Fruit fly (Drosophila melanogaster) whole organism, embryonic: ENCODE results near the gene east.

Experiments
- Abd-B ChIP-seq: fragments of 200-800 bp; sonication (Bioruptor generic); optimal IDR thresholded peaks from 2 replicates; lab custom pipeline; 2018; ENCODE audit warnings: missing biosample characterization, mild to moderate bottlenecking, missing genetic modification characterization, moderate library complexity
- Adf1 ChIP-seq: fragments of 200-800 bp; sonication (Bioruptor generic); IDR thresholded peaks from 2 replicates; pipeline ENCODE4 v1.3.6; 2022; ENCODE audit warnings: missing biosample characterization, missing genetic modification characterization
- Blimp-1 ChIP-seq: fragments of 200-800 bp; sonication (Bioruptor generic); optimal IDR thresholded peaks from 3 replicates; lab custom pipeline; 2018; ENCODE audit warnings: missing biosample characterization, missing genetic modification characterization, mild to moderate bottlenecking, moderate library complexity, missing genetic modification reagents
- C15 ChIP-seq: fragments of 200-800 bp; sonication (Bioruptor generic); IDR thresholded peaks from 3 replicates; pipeline ENCODE4 v1.3.6; 2022; ENCODE audit warnings: missing biosample characterization, missing genetic modification characterization
- CG10274 ChIP-seq: fragments of 200-800 bp; sonication (Bioruptor generic); optimal IDR thresholded peaks from 3 replicates; lab custom pipeline; 2017; ENCODE audit warnings: missing biosample characterization, mild to moderate bottlenecking, missing genetic modification characterization
- CG10431 ChIP-seq: fragments of 200-800 bp; sonication (Bioruptor generic); optimal IDR thresholded peaks from 3 replicates; lab custom pipeline; 2018; ENCODE audit warnings: missing biosample characterization, mild to moderate bottlenecking, missing genetic modification characterization
- CG11456 ChIP-seq: fragments of 200-800 bp; sonication (Bioruptor generic); IDR thresholded peaks from 3 replicates; pipeline ENCODE4 v1.3.6; 2022; ENCODE audit warnings: missing biosample characterization, missing genetic modification characterization
- CG1529 ChIP-seq: fragments of 200-800 bp; sonication (Bioruptor generic); optimal IDR thresholded peaks from 3 replicates; lab custom pipeline; 2018; ENCODE audit warnings: missing biosample characterization, missing genetic modification characterization
- CG16779 ChIP-seq: fragments of 200-800 bp; sonication (Bioruptor generic); IDR thresholded peaks from 2 replicates; pipeline ENCODE4 v1.3.6; 2022; ENCODE audit warnings: missing biosample characterization, missing genetic modification characterization
- CG1832 ChIP-seq: fragments of 200-800 bp; sonication (Bioruptor generic); optimal IDR thresholded peaks from 2 replicates; lab custom pipeline; 2017; ENCODE audit warnings: missing biosample characterization, mild to moderate bottlenecking, missing genetic modification characterization, inconsistent platforms
- CG32772 ChIP-seq: fragments of 200-800 bp; sonication (Bioruptor generic); IDR thresholded peaks from 2 replicates; pipeline ENCODE4 v1.3.6; 2022; ENCODE audit warnings: missing biosample characterization, missing genetic modification characterization
- CG7839 ChIP-seq: fragments of 200-800 bp; sonication (Bioruptor generic); optimal IDR thresholded peaks from 3 replicates; lab custom pipeline; 2018; ENCODE audit warnings: missing biosample characterization, mild to moderate bottlenecking, missing genetic modification characterization, moderate library complexity
- CG7987 ChIP-seq: fragments of 200-800 bp; sonication (Bioruptor generic); optimal IDR thresholded peaks from 2 replicates; lab custom pipeline; 2018; ENCODE audit warnings: missing biosample characterization, mild to moderate bottlenecking, missing genetic modification characterization, moderate library complexity
- CG8765 ChIP-seq: fragments of 200-800 bp; sonication (Bioruptor generic); IDR thresholded peaks from 2 replicates; pipeline ENCODE4 v1.3.6; 2022; ENCODE audit warnings: missing biosample characterization, missing genetic modification characterization
- CG9215 ChIP-seq: fragments of 200-800 bp; sonication (Bioruptor generic); IDR thresholded peaks from 2 replicates; pipeline ENCODE4 v1.3.6; 2022; ENCODE audit warnings: missing biosample characterization, missing genetic modification characterization
- CG9876 ChIP-seq: fragments of 200-800 bp; sonication (Bioruptor generic); optimal IDR thresholded peaks from 2 replicates; lab custom pipeline; 2016; ENCODE audit warnings: missing biosample characterization, missing genetic modification characterization
- Drgx ChIP-seq: fragments of 200-800 bp; sonication (Bioruptor generic); IDR thresholded peaks from 2 replicates; pipeline ENCODE4 v1.3.6; 2022; ENCODE audit warnings: missing biosample characterization, missing genetic modification characterization
- Fer2 ChIP-seq: fragments of 200-800 bp; sonication (Bioruptor generic); optimal IDR thresholded peaks from 2 replicates; lab custom pipeline; 2018; ENCODE audit warnings: missing biosample characterization, mild to moderate bottlenecking, missing genetic modification characterization, moderate library complexity
- Fer3 ChIP-seq: fragments of 200-800 bp; sonication (Bioruptor generic); optimal IDR thresholded peaks from 2 replicates; lab custom pipeline; 2018; ENCODE audit warnings: missing biosample characterization, mild to moderate bottlenecking, missing genetic modification characterization, moderate library complexity
- HmgD ChIP-seq: fragments of 200-800 bp; sonication (Bioruptor generic); optimal IDR thresholded peaks from 3 replicates; lab custom pipeline; 2016; ENCODE audit warnings: missing biosample characterization, missing genetic modification characterization
- Hr3 ChIP-seq: fragments of 200-800 bp; sonication (Bioruptor generic); optimal IDR thresholded peaks from 3 replicates; lab custom pipeline; 2016; ENCODE audit warnings: missing biosample characterization, missing genetic modification characterization
- Hr78 ChIP-seq, 2 experiments: fragments of 200-800 bp in 1 of 2; fragments of >200 bp in 1 of 2; sonication (Bioruptor generic) in 1 of 2; optimal IDR thresholded peaks; 2 replicates each; lab custom pipeline; 2017 to 2019; ENCODE audit warnings: missing biosample characterization in 2 of 2, missing genetic modification characterization in 2 of 2, mild to moderate bottlenecking in 1 of 2, moderate library complexity in 1 of 2
- Med ChIP-seq: fragments of 200-800 bp; sonication (Bioruptor generic); peaks from one replicate; lab custom pipeline; 2016; ENCODE audit warnings: missing biosample characterization, missing genetic modification characterization, mild to moderate bottlenecking, inconsistent platforms, moderate library complexity
- Optix ChIP-seq: fragments of 200-800 bp; sonication (Bioruptor generic); IDR thresholded peaks from 3 replicates; pipeline ENCODE4 v1.3.6; 2022; ENCODE audit warnings: missing biosample characterization, missing genetic modification characterization
- Trl ChIP-seq, 3 experiments: fragments of >200 bp in 2 of 3; fragments of 200-800 bp in 1 of 3; sonication (Bioruptor generic) in 1 of 3; optimal IDR thresholded peaks; 2 replicates in 1 of 3; 3 replicates in 2 of 3; lab custom pipeline; 2016 to 2017; ENCODE audit warnings: missing biosample characterization in 1 of 3, missing genetic modification characterization in 1 of 3
- YL-1 ChIP-seq: fragments of 200-800 bp; sonication (Bioruptor generic); optimal IDR thresholded peaks from 3 replicates; lab custom pipeline; 2017; ENCODE audit warnings: missing biosample characterization, mild to moderate bottlenecking, missing genetic modification characterization
- bbx ChIP-seq: fragments of 200-800 bp; sonication (Bioruptor generic); IDR thresholded peaks from 2 replicates; pipeline ENCODE4 v1.3.6; 2022; ENCODE audit warnings: missing biosample characterization, missing genetic modification characterization; ENCODE audit not compliant: partially characterized antibody
- bigmax ChIP-seq: fragments of 200-800 bp; sonication (Bioruptor generic); optimal IDR thresholded peaks from 2 replicates; lab custom pipeline; 2018; ENCODE audit warnings: missing biosample characterization, mild to moderate bottlenecking, missing genetic modification characterization
- bsh ChIP-seq, 2 experiments: fragments of 200-800 bp; sonication (Bioruptor generic); optimal IDR thresholded peaks; 2 replicates each; lab custom pipeline; 2017 to 2018; ENCODE audit warnings: mild to moderate bottlenecking in 2 of 2, missing biosample characterization in 2 of 2, missing genetic modification characterization in 2 of 2, moderate library complexity in 1 of 2
- cad ChIP-seq: fragments of >200 bp; optimal IDR thresholded peaks from 2 replicates; lab custom pipeline; 2017; ENCODE audit warnings: missing biosample characterization, missing genetic modification characterization
- chinmo ChIP-seq: fragments of 200-800 bp; sonication (Bioruptor generic); IDR thresholded peaks from 4 replicates; pipeline ENCODE4 v1.3.6; 2022; ENCODE audit warnings: missing biosample characterization, missing genetic modification characterization; ENCODE audit not compliant: partially characterized antibody
- crol ChIP-seq: fragments of 200-800 bp; sonication (Bioruptor generic); IDR thresholded peaks from 2 replicates; pipeline ENCODE4 v1.3.6; 2022; ENCODE audit warnings: missing biosample characterization, missing genetic modification characterization
- eve ChIP-seq, 2 experiments: fragments of >200 bp; optimal IDR thresholded peaks; 2 replicates each; lab custom pipeline; 2017; ENCODE audit warnings: missing biosample characterization in 2 of 2, missing genetic modification characterization in 2 of 2
- gsb ChIP-seq: fragments of 200-800 bp; sonication (Bioruptor generic); IDR thresholded peaks from 2 replicates; pipeline ENCODE4 v1.3.6; 2022; ENCODE audit warnings: missing biosample characterization, missing genetic modification characterization
- nom ChIP-seq: fragments of 200-800 bp; sonication (Bioruptor generic); optimal IDR thresholded peaks from 2 replicates; lab custom pipeline; 2017; ENCODE audit warnings: missing biosample characterization, missing genetic modification characterization, mild to moderate bottlenecking, moderate library complexity, missing genetic modification reagents
- p53 ChIP-seq: fragments of 200-800 bp; sonication (Bioruptor generic); optimal IDR thresholded peaks from 2 replicates; lab custom pipeline; 2016; ENCODE audit warnings: missing biosample characterization, missing genetic modification characterization
- sd ChIP-seq: fragments of 200-800 bp; sonication (Bioruptor generic); optimal IDR thresholded peaks from 3 replicates; lab custom pipeline; 2018; ENCODE audit warnings: missing biosample characterization, mild to moderate bottlenecking, missing genetic modification characterization, moderate library complexity
- sens ChIP-seq: fragments of 200-800 bp; sonication (Bioruptor generic); peaks from one replicate; lab custom pipeline; 2016; ENCODE audit warnings: missing biosample characterization, missing genetic modification characterization
- sug ChIP-seq: fragments of 200-800 bp; optimal IDR thresholded peaks from 2 replicates; lab custom pipeline; 2019; ENCODE audit warnings: missing biosample characterization, mild to moderate bottlenecking, missing genetic modification characterization, moderate library complexity
- trh ChIP-seq: fragments of 200-800 bp; sonication (Bioruptor generic); optimal IDR thresholded peaks from 2 replicates; lab custom pipeline; 2016; ENCODE audit warnings: missing biosample characterization, missing genetic modification characterization
- unpg ChIP-seq: fragments of 200-800 bp; sonication (Bioruptor generic); optimal IDR thresholded peaks from 3 replicates; lab custom pipeline; 2018; ENCODE audit warnings: missing biosample characterization, mild to moderate bottlenecking, missing genetic modification characterization, moderate library complexity
- usp ChIP-seq: fragments of >200 bp; optimal IDR thresholded peaks from 2 replicates; lab custom pipeline; 2017; ENCODE audit warnings: missing biosample characterization, missing genetic modification characterization
- vvl ChIP-seq: fragments of 200-800 bp; sonication (Bioruptor generic); IDR thresholded peaks from 2 replicates; pipeline ENCODE4 v1.3.6; 2022; ENCODE audit warnings: missing biosample characterization, missing genetic modification characterization
- yki ChIP-seq: fragments of >200 bp; optimal IDR thresholded peaks from 3 replicates; lab custom pipeline; 2018

east gene

dm6 chrX:1964409-1965345 is 46.0 kb upstream of the east start:
- no peak for TF ChIP-seq CG10274 (GFP tag; lab: Kevin White, UChicago)
- no peak for TF ChIP-seq CG10431 (GFP tag; lab: Kevin White, UChicago)
- TF ChIP-seq CG7839 (tag; lab: Kevin White, UChicago), result no peak
- 0 out of 2 replicates have a peak, but pooled peaks have one; percentile 7 for TF ChIP-seq bbx (GFP tag; lab: Robert Waterston, UW)
- TF ChIP-seq HmgD (GFP tag; lab: Kevin White, UChicago), result no peak
- TF ChIP-seq sens, result peak; percentile 18
- TF ChIP-seq eve (GFP tag; optimal IDR thresholded peaks at IDR 0.05; lab: Kevin White, UChicago), result peak in 1 of 2 experiments; percentile 75
- no peak for TF ChIP-seq CG16779 (GFP tag; lab: Robert Waterston, UW)
- TF ChIP-seq usp (GFP tag; lab: Kevin White, UChicago), result no peak
- peak; percentile 11 for TF ChIP-seq Med (GFP tag; lab: Kevin White, UChicago)
- peak; percentile 84; the same call in 1 of the 2 replicates for TF ChIP-seq vvl (GFP tag; lab: Robert Waterston, UW)
- TF ChIP-seq CG11456 (GFP tag; lab: Robert Waterston, UW), result no peak
- no peak for TF ChIP-seq Optix
- TF ChIP-seq CG8765 (GFP tag; lab: Robert Waterston, UW), result no peak
- TF ChIP-seq yki (lab: Kevin White, UChicago), result peak; percentile 8
- TF ChIP-seq Trl (optimal IDR thresholded peaks at IDR 0.05; lab: Kevin White, UChicago), result peak; percentile 59 to 78
- TF ChIP-seq Trl (GFP tag; optimal IDR thresholded peaks at IDR 0.05; lab: Kevin White, UChicago), result no peak
- TF ChIP-seq trh (GFP tag; lab: Kevin White, UChicago), result no peak
- peak; percentile 9 for TF ChIP-seq CG1832 (GFP tag; lab: Kevin White, UChicago)
- TF ChIP-seq Drgx (GFP tag; lab: Robert Waterston, UW), result peak; percentile 27; the same call in 1 of the 2 replicates
- TF ChIP-seq CG1529, result no peak
- peak in 1 of 2 experiments; percentile 79 for TF ChIP-seq Hr78 (GFP tag; optimal IDR thresholded peaks at IDR 0.05; lab: Kevin White, UChicago)
- no peak for TF ChIP-seq unpg
- TF ChIP-seq bigmax (GFP tag; lab: Kevin White, UChicago), result peak; percentile 55
- peak; percentile 62 for TF ChIP-seq crol (GFP tag; lab: Robert Waterston, UW)
- no peak for TF ChIP-seq CG7987 (GFP tag; lab: Kevin White, UChicago)
- TF ChIP-seq p53, result no peak
- peak; percentile 57 for TF ChIP-seq Blimp-1 (GFP tag; lab: Kevin White, UChicago)

- TF ChIP-seq Fer2 (tag; lab: Kevin White, UChicago), result no peak
- TF ChIP-seq Adf1, result 0 out of 2 replicates have a peak, but pooled peaks have one; percentile 7
- no peak for TF ChIP-seq C15
- TF ChIP-seq, all 482 proteins: peak for 1
Observed at dm6 chrX:1965512-1965911, 45.1 kb upstream of the east start.

DNA sequence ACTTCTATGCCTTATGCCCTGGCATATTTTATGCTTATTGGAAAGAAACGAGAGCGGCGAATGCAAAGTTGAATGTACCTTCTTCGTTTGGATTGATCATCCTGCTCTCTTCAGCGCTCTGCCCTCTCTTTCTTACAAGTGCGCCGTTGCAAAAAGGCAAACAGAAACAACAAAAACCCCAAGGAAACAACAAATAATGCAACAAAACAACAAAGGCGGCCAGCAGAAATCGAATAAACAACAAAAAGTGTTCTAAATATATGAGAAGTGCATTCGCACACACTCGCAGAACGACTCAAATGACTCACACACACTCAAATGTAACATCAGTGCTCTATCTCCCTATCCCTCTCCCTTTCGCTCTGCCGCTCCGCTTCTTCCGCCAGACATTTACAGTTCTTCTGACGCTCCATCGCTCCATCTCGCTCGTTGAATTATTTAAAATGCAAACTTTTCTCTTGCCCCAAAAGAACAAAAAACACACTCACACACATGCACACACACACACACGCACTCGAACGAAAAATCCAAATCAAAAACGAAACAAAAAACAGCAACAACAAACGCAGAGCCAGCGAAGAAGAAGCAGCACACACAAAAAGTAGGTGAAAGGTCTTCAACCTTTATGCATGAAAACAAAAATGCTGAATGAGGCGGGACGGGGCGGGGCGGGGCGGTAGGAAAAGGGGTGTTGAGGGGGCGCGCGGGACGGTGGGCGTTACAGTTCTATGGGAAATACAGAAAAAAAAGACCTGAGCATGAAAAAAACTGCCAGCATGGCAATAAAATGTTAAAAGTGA is 44.5 kb upstream of the east start:
- peak; percentile 69 for TF ChIP-seq Hr3
- no peak for TF ChIP-seq gsb
- TF ChIP-seq Hr78 (GFP tag; optimal IDR thresholded peaks at IDR 0.05; lab: Kevin White, UChicago), result peak in 1 of 2 experiments; percentile 84
- no peak for TF ChIP-seq Fer3
- TF ChIP-seq Drgx (GFP tag; lab: Robert Waterston, UW), result peak; percentile 62
- peak; percentile 70; the same call in 1 of the 4 replicates for TF ChIP-seq chinmo (GFP tag; lab: Robert Waterston, UW)
- TF ChIP-seq Blimp-1 (GFP tag; lab: Kevin White, UChicago), result peak; percentile 85
- peak; percentile 76 for TF ChIP-seq CG32772
- TF ChIP-seq CG9876 (GFP tag; lab: Kevin White, UChicago), result no peak
- TF ChIP-seq sug (tag; lab: Kevin White, UChicago), result peak; percentile 14
- peak; percentile 35 for TF ChIP-seq sd (tag; lab: Kevin White, UChicago)
- peak; percentile 21 for TF ChIP-seq Abd-B
- no peak for TF ChIP-seq CG9215 (GFP tag; lab: Robert Waterston, UW)
- 0 out of 2 replicates have a peak, but pooled peaks have one; percentile 9 for TF ChIP-seq vvl (GFP tag; lab: Robert Waterston, UW)
- TF ChIP-seq nom (GFP tag; lab: Kevin White, UChicago), result peak; percentile 15
- peak in 1 of 2 experiments; percentile 52 for TF ChIP-seq bsh (GFP tag; optimal IDR thresholded peaks at IDR 0.05; lab: Kevin White, UChicago)
- no peak for TF ChIP-seq cad
- no peak for TF ChIP-seq YL-1 (GFP tag; lab: Kevin White, UChicago)
